Worm (Caenorhabditis elegans) whole organism, midembryonic: Measurements from ENCODE around the gene str-47.

Experiments used
- T22C8.4 ChIP-seq: fragments of 200-800 bp; sonication (Bioruptor generic); IDR thresholded peaks from 2 replicates; pipeline ENCODE4 v1.3.6; 2022; ENCODE audit warnings: missing genetic modification characterization, missing compliant biosample characterization
- cog-1 ChIP-seq: sonication (generic microtip); optimal IDR thresholded peaks from 2 replicates; lab custom pipeline; 2016; ENCODE audit warnings: missing genetic modification characterization, missing compliant biosample characterization
- flt-1 ChIP-seq: fragments of 200-800 bp; sonication (Bioruptor generic); IDR thresholded peaks from 2 replicates; pipeline ENCODE4 v1.3.6; 2022; ENCODE audit warnings: missing genetic modification characterization, missing compliant biosample characterization
- klf-2 ChIP-seq: fragments of 200-800 bp; sonication (Bioruptor generic); conservative IDR thresholded peaks from 2 replicates; pipeline ENCODE4 v1.3.6; 2022; ENCODE audit warnings: missing genetic modification reagents, missing genetic modification characterization, missing compliant biosample characterization
- med-1 ChIP-seq: sonication (generic microtip); optimal IDR thresholded peaks from 2 replicates; lab custom pipeline; 2017; ENCODE audit warnings: missing genetic modification characterization, mild to moderate bottlenecking, missing compliant biosample characterization, antibody characterized with exemption, missing genetic modification reagents; ENCODE audit not compliant: insufficient read depth
- tab-1 ChIP-seq: fragments of 200-800 bp; sonication (Bioruptor generic); IDR thresholded peaks from 2 replicates; pipeline ENCODE4 v1.3.6; 2022; ENCODE audit warnings: missing genetic modification characterization, missing compliant biosample characterization
- ztf-29 ChIP-seq: fragments of 200-800 bp; sonication (Bioruptor generic); IDR thresholded peaks from 2 replicates; pipeline ENCODE4 v1.3.6; 2022; ENCODE audit warnings: missing genetic modification reagents, missing genetic modification characterization, missing compliant biosample characterization

ce11 chrV:7639787-7640186, 5.8 kb upstream of the str-47 start, which contains the start of gene F07C4.10:
- TF ChIP-seq ztf-29 (GFP tag; lab: Robert Waterston, UW) (no peak), med-1 (no peak), flt-1 (GFP tag; lab: Robert Waterston, UW) (no peak), tab-1 (no peak), cog-1 (tag; lab: Kevin White, UChicago) (no peak), klf-2 (no peak), T22C8.4 (GFP tag; lab: Robert Waterston, UW) (no peak)
